Worm (Caenorhabditis elegans) whole organism, young adult: ENCODE measurements around the gene clc-4.
A peak's percentile ranks its signal among the peaks of the same experiment; 100 is the strongest.

Experiments
- B0035.1 ChIP-seq: sonication (generic microtip); optimal IDR thresholded peaks from 2 replicates; lab custom pipeline; 2016; ENCODE audit warnings: missing genetic modification characterization, mild to moderate bottlenecking, missing compliant biosample characterization, missing genotype, missing genetic modification reagents
- C06A6.2 ChIP-seq: fragments of 200-800 bp; sonication (Bioruptor generic); conservative IDR thresholded peaks from 2 replicates; pipeline ENCODE4 v1.3.6; 2022; ENCODE audit warnings: missing genetic modification characterization, missing compliant biosample characterization
- F23B12.7 ChIP-seq: sonication (generic microtip); optimal IDR thresholded peaks from 2 replicates; lab custom pipeline; 2017; ENCODE audit warnings: missing genetic modification characterization, mild to moderate bottlenecking, missing compliant biosample characterization, antibody characterized with exemption, moderate library complexity; ENCODE audit not compliant: insufficient read depth
- F37B4.10 ChIP-seq: fragments of 200-800 bp; sonication (Bioruptor generic); IDR thresholded peaks from 2 replicates; pipeline ENCODE4 v1.3.6; 2022; ENCODE audit warnings: missing genetic modification characterization, missing compliant biosample characterization
- F39B2.1 ChIP-seq: fragments of 200-800 bp; sonication (Bioruptor generic); IDR thresholded peaks from 2 replicates; pipeline ENCODE4 v1.3.6; 2022; ENCODE audit warnings: missing genetic modification reagents, missing genetic modification characterization, missing compliant biosample characterization
- F49E8.2 ChIP-seq: sonication (generic microtip); optimal IDR thresholded peaks from 3 replicates; lab custom pipeline; 2017; ENCODE audit warnings: missing genetic modification characterization, mild to moderate bottlenecking, missing compliant biosample characterization, antibody characterized with exemption, moderate library complexity; ENCODE audit not compliant: insufficient read depth
- F55B11.4 ChIP-seq: sonication (generic microtip); optimal IDR thresholded peaks from 2 replicates; lab custom pipeline; 2016; ENCODE audit warnings: missing compliant biosample characterization, missing genetic modification characterization, borderline replicate concordance; ENCODE audit not compliant: insufficient read depth
- K12H6.12 ChIP-seq: fragments of 200-800 bp; sonication (Bioruptor generic); optimal IDR thresholded peaks from 2 replicates; lab custom pipeline; 2018; ENCODE audit warnings: mild to moderate bottlenecking, missing genetic modification characterization, missing compliant biosample characterization
- akir-1 ChIP-seq: fragments of 200-800 bp; sonication (Bioruptor generic); optimal IDR thresholded peaks from 2 replicates; lab custom pipeline; 2018; ENCODE audit warnings: mild to moderate bottlenecking, missing genetic modification characterization, moderate library complexity, missing compliant biosample characterization
- aptf-2 ChIP-seq: fragments of 200-800 bp; sonication (Bioruptor generic); conservative IDR thresholded peaks from 2 replicates; pipeline ENCODE4 v1.3.6; 2022; ENCODE audit warnings: missing genetic modification reagents, missing genetic modification characterization, missing compliant biosample characterization
- aptf-3 ChIP-seq: fragments of 200-800 bp; sonication (Bioruptor generic); IDR thresholded peaks from 2 replicates; pipeline ENCODE4 v1.3.6; 2022; ENCODE audit warnings: missing genetic modification characterization, missing compliant biosample characterization
- atf-7 ChIP-seq: sonication (generic microtip); optimal IDR thresholded peaks from 2 replicates; lab custom pipeline; 2017; ENCODE audit warnings: mild to moderate bottlenecking, missing genetic modification characterization, missing compliant biosample characterization
- attf-3 ChIP-seq: fragments of 200-800 bp; sonication (Bioruptor generic); conservative IDR thresholded peaks from 2 replicates; pipeline ENCODE4 v1.3.6; 2022; ENCODE audit warnings: missing genetic modification reagents, missing genetic modification characterization, missing compliant biosample characterization
- bed-1 ChIP-seq: fragments of 200-800 bp; sonication (Bioruptor generic); IDR thresholded peaks from 2 replicates; pipeline ENCODE4 v1.3.6; 2022; ENCODE audit warnings: missing genetic modification reagents, missing genetic modification characterization, missing compliant biosample characterization
- bed-2 ChIP-seq: fragments of 200-800 bp; sonication (Bioruptor generic); IDR thresholded peaks from 2 replicates; pipeline ENCODE4 v1.3.6; 2022; ENCODE audit warnings: missing genetic modification reagents, missing genetic modification characterization, missing compliant biosample characterization
- ccch-3 ChIP-seq: fragments of 200-800 bp; sonication (Bioruptor generic); optimal IDR thresholded peaks from 2 replicates; lab custom pipeline; 2018; ENCODE audit warnings: mild to moderate bottlenecking, missing genetic modification characterization, missing compliant biosample characterization
- ceh-27 ChIP-seq: fragments of 200-800 bp; sonication (Bioruptor generic); optimal IDR thresholded peaks from 2 replicates; lab custom pipeline; 2018; ENCODE audit warnings: mild to moderate bottlenecking, missing genetic modification characterization, moderate library complexity, missing compliant biosample characterization
- chd-7 ChIP-seq: sonication (generic microtip); optimal IDR thresholded peaks from 2 replicates; lab custom pipeline; 2016; ENCODE audit warnings: mild to moderate bottlenecking, missing genetic modification characterization, moderate library complexity, missing compliant biosample characterization
- dox-1 ChIP-seq: fragments of 200-800 bp; sonication (Bioruptor generic); IDR thresholded peaks from 2 replicates; pipeline ENCODE4 v1.3.6; 2022; ENCODE audit warnings: missing genetic modification reagents, missing genetic modification characterization, missing compliant biosample characterization
- dpl-1 ChIP-seq: fragments of 150-350 bp; optimal IDR thresholded peaks from 2 replicates; lab custom pipeline; 2014; ENCODE audit warnings: missing biosample characterization, missing genetic modification reagents, missing genetic modification characterization
- efl-1 ChIP-seq: fragments of 150-350 bp; optimal IDR thresholded peaks from 2 replicates; lab custom pipeline; 2014; ENCODE audit warnings: missing biosample characterization, missing genetic modification reagents, missing genetic modification characterization
- ets-4 ChIP-seq: fragments of 200-800 bp; sonication (Bioruptor generic); optimal IDR thresholded peaks from 2 replicates; lab custom pipeline; 2018; ENCODE audit warnings: mild to moderate bottlenecking, missing genetic modification characterization, missing compliant biosample characterization
- hmg-20 ChIP-seq: fragments of 200-800 bp; sonication (Bioruptor generic); IDR thresholded peaks from 2 replicates; pipeline ENCODE4 v1.3.6; 2022; ENCODE audit warnings: missing genetic modification reagents, missing genetic modification characterization, missing compliant biosample characterization
- hrde-1 ChIP-seq: sonication (generic microtip); optimal IDR thresholded peaks from 2 replicates; lab custom pipeline; 2016; ENCODE audit warnings: missing genetic modification characterization, mild to moderate bottlenecking, missing compliant biosample characterization, moderate library complexity, missing genotype, missing genetic modification reagents, borderline replicate concordance
- let-526 ChIP-seq: fragments of 200-800 bp; sonication (Bioruptor generic); IDR thresholded peaks from 2 replicates; pipeline ENCODE4 v1.3.6; 2022; ENCODE audit warnings: missing genetic modification reagents, missing genetic modification characterization, missing compliant biosample characterization
- lin-40 ChIP-seq: sonication (generic microtip); optimal IDR thresholded peaks from 2 replicates; lab custom pipeline; 2016; ENCODE audit warnings: missing genetic modification characterization, mild to moderate bottlenecking, missing compliant biosample characterization, missing genotype, missing genetic modification reagents
- lin-54 ChIP-seq: fragments of 200-800 bp; sonication (Bioruptor generic); optimal IDR thresholded peaks from 2 replicates; lab custom pipeline; 2018; ENCODE audit warnings: mild to moderate bottlenecking, missing genetic modification characterization, missing compliant biosample characterization
- lir-1 ChIP-seq: fragments of 200-800 bp; sonication (Bioruptor generic); conservative IDR thresholded peaks from 2 replicates; pipeline ENCODE4 v1.3.6; 2022; ENCODE audit warnings: missing genetic modification reagents, missing genetic modification characterization, missing compliant biosample characterization
- madf-3 ChIP-seq: fragments of 200-800 bp; sonication (Bioruptor generic); IDR thresholded peaks from 2 replicates; pipeline ENCODE4 v1.3.6; 2022; ENCODE audit warnings: missing genetic modification reagents, missing genetic modification characterization, missing compliant biosample characterization
- mcd-1 ChIP-seq: fragments of 200-800 bp; sonication (Bioruptor generic); IDR thresholded peaks from 2 replicates; pipeline ENCODE4 v1.3.6; 2022; ENCODE audit warnings: missing genetic modification reagents, missing genetic modification characterization, missing compliant biosample characterization
- mes-4 ChIP-seq: sonication (generic microtip); optimal IDR thresholded peaks from 2 replicates; lab custom pipeline; 2016; ENCODE audit warnings: missing genotype, missing genetic modification characterization, missing compliant biosample characterization
- mxl-1 ChIP-seq: sonication (generic microtip); optimal IDR thresholded peaks from 2 replicates; lab custom pipeline; 2016; ENCODE audit warnings: missing genetic modification characterization, missing compliant biosample characterization
- pbrm-1 ChIP-seq: fragments of 200-800 bp; sonication (Bioruptor generic); IDR thresholded peaks from 2 replicates; pipeline ENCODE4 v1.3.6; 2022; ENCODE audit warnings: missing genetic modification reagents, missing genetic modification characterization, missing compliant biosample characterization
- pha-4 ChIP-seq: fragments of 150-350 bp; sonication (generic microtip); optimal IDR thresholded peaks from 2 replicates; lab custom pipeline; 2014; ENCODE audit warnings: missing biosample characterization, missing genetic modification reagents, missing genetic modification characterization
- rcor-1 ChIP-seq: fragments of 200-800 bp; sonication (Bioruptor generic); IDR thresholded peaks from 2 replicates; pipeline ENCODE4 v1.3.6; 2022; ENCODE audit warnings: missing genetic modification reagents, missing genetic modification characterization, missing compliant biosample characterization
- sdz-38 ChIP-seq: sonication (generic microtip); optimal IDR thresholded peaks from 2 replicates; lab custom pipeline; 2016; ENCODE audit warnings: missing genotype, missing genetic modification characterization, missing compliant biosample characterization
- sea-2 ChIP-seq: fragments of 200-800 bp; sonication (Bioruptor generic); IDR thresholded peaks from 2 replicates; pipeline ENCODE4 v1.3.6; 2022; ENCODE audit warnings: missing genetic modification characterization, missing compliant biosample characterization
- snpc-1.1 ChIP-seq: sonication (generic microtip); optimal IDR thresholded peaks from 2 replicates; lab custom pipeline; 2017; ENCODE audit warnings: missing genetic modification characterization, mild to moderate bottlenecking, missing compliant biosample characterization, antibody characterized with exemption, moderate library complexity, missing genotype, missing genetic modification reagents; ENCODE audit not compliant: insufficient read depth
- snpc-3.4 ChIP-seq: sonication (generic microtip); optimal IDR thresholded peaks from 2 replicates; lab custom pipeline; 2017; ENCODE audit warnings: missing genetic modification characterization, mild to moderate bottlenecking, missing compliant biosample characterization, antibody characterized with exemption, moderate library complexity, missing genotype, missing genetic modification reagents
- somi-1 ChIP-seq: fragments of 200-800 bp; sonication (Bioruptor generic); optimal IDR thresholded peaks from 2 replicates; lab custom pipeline; 2018; ENCODE audit warnings: mild to moderate bottlenecking, missing genetic modification characterization, missing compliant biosample characterization
- sptf-2 ChIP-seq: fragments of 200-800 bp; sonication (Bioruptor generic); optimal IDR thresholded peaks from 2 replicates; lab custom pipeline; 2018; ENCODE audit warnings: mild to moderate bottlenecking, missing genetic modification characterization, missing compliant biosample characterization
- tbx-9 ChIP-seq: sonication (generic microtip); optimal IDR thresholded peaks from 2 replicates; lab custom pipeline; 2016; ENCODE audit warnings: borderline replicate concordance, missing genetic modification characterization, inconsistent platforms, missing compliant biosample characterization
- unc-130 ChIP-seq: sonication (generic microtip); optimal IDR thresholded peaks from 2 replicates; lab custom pipeline; 2016; ENCODE audit warnings: missing genetic modification reagents, missing genetic modification characterization, missing compliant biosample characterization
- zim-3 ChIP-seq: sonication (generic microtip); optimal IDR thresholded peaks from 2 replicates; lab custom pipeline; 2017; ENCODE audit warnings: mild to moderate bottlenecking, missing genetic modification characterization, moderate library complexity, missing compliant biosample characterization
- ztf-22 ChIP-seq: fragments of 200-800 bp; sonication (Bioruptor generic); optimal IDR thresholded peaks from 2 replicates; lab custom pipeline; 2018; ENCODE audit warnings: mild to moderate bottlenecking, missing genetic modification characterization, moderate library complexity, missing compliant biosample characterization
- ztf-28 ChIP-seq: fragments of 200-800 bp; sonication (Bioruptor generic); IDR thresholded peaks from 2 replicates; pipeline ENCODE4 v1.3.6; 2022; ENCODE audit warnings: missing genetic modification reagents, missing genetic modification characterization, missing compliant biosample characterization
- ztf-3 ChIP-seq: fragments of 200-800 bp; sonication (Bioruptor generic); optimal IDR thresholded peaks from 2 replicates; lab custom pipeline; 2018; ENCODE audit warnings: mild to moderate bottlenecking, missing genetic modification characterization, missing compliant biosample characterization
- ztf-6 ChIP-seq: fragments of 200-800 bp; sonication (Bioruptor generic); IDR thresholded peaks from 2 replicates; pipeline ENCODE4 v1.3.6; 2022; ENCODE audit warnings: missing genetic modification reagents, missing genetic modification characterization, missing compliant biosample characterization

Gene clc-4

ce11 chrX:10770988-10771496 lies 12.7 kb downstream of the clc-4 start:
- peak; percentile 89 for TF ChIP-seq K12H6.12 (tag; lab: Kevin White, UChicago)
- no peak for TF ChIP-seq mes-4 (tag; lab: Kevin White, UChicago)
- no peak for TF ChIP-seq sea-2
- TF ChIP-seq sdz-38 (tag; lab: Kevin White, UChicago), result no peak
- TF ChIP-seq pha-4 (tag; lab: Kevin White, UChicago), result no peak
- TF ChIP-seq mcd-1, result 0 out of 2 replicates have a peak, but pooled peaks have one; percentile 25
- TF ChIP-seq hrde-1, result no peak
- no peak for TF ChIP-seq F39B2.1 (GFP tag; lab: Robert Waterston, UW)
- TF ChIP-seq F49E8.2, result no peak
- TF ChIP-seq C06A6.2, result peak; percentile 75
- no peak for TF ChIP-seq unc-130 (GFP tag; lab: Kevin White, UChicago)
- no peak for TF ChIP-seq bed-2 (GFP tag; lab: Robert Waterston, UW)
- no peak for TF ChIP-seq aptf-2 (GFP tag; lab: Robert Waterston, UW)
- no peak for TF ChIP-seq zim-3 (tag; lab: Kevin White, UChicago)
- TF ChIP-seq let-526 (GFP tag; lab: Robert Waterston, UW), result peak; percentile 50; the same call in 1 of the 2 replicates
- TF ChIP-seq ztf-6 (GFP tag; lab: Robert Waterston, UW), result no peak
- TF ChIP-seq tbx-9 (tag; lab: Kevin White, UChicago), result no peak
- no peak for TF ChIP-seq dpl-1 (GFP tag; lab: Kevin White, UChicago)
- TF ChIP-seq ceh-27 (GFP tag; lab: Kevin White, UChicago), result no peak
- no peak for TF ChIP-seq B0035.1 (tag; lab: Kevin White, UChicago)
- TF ChIP-seq ztf-3 (GFP tag; lab: Kevin White, UChicago), result no peak
- TF ChIP-seq F37B4.10 (GFP tag; lab: Robert Waterston, UW), result no peak
- no peak for TF ChIP-seq sptf-2 (GFP tag; lab: Kevin White, UChicago)
- TF ChIP-seq lir-1, result no peak
- TF ChIP-seq efl-1 (GFP tag; lab: Kevin White, UChicago), result no peak
- no peak for TF ChIP-seq rcor-1 (GFP tag; lab: Robert Waterston, UW)
- peak; percentile 98 for TF ChIP-seq somi-1 (GFP tag; lab: Kevin White, UChicago)
- no peak for TF ChIP-seq attf-3 (GFP tag; lab: Robert Waterston, UW)
- peak; percentile 59 for TF ChIP-seq chd-7 (tag; lab: Kevin White, UChicago)
- peak; percentile 84 for TF ChIP-seq lin-40 (tag; lab: Kevin White, UChicago)
- 0 out of 2 replicates have a peak, but pooled peaks have one; percentile 39 for TF ChIP-seq pbrm-1 (GFP tag; lab: Robert Waterston, UW)
- no peak for TF ChIP-seq mxl-1 (tag; lab: Kevin White, UChicago)
- no peak for TF ChIP-seq aptf-3 (GFP tag; lab: Robert Waterston, UW)
- TF ChIP-seq bed-1 (GFP tag; lab: Robert Waterston, UW), result no peak
- TF ChIP-seq ztf-28, result no peak
- TF ChIP-seq hmg-20, result no peak
- no peak for TF ChIP-seq madf-3 (GFP tag; lab: Robert Waterston, UW)
- no peak for TF ChIP-seq F55B11.4 (tag; lab: Kevin White, UChicago)
- TF ChIP-seq snpc-1.1 (tag; lab: Kevin White, UChicago), result no peak
- TF ChIP-seq ztf-22 (GFP tag; lab: Kevin White, UChicago), result peak; percentile 42
- no peak for TF ChIP-seq ets-4 (GFP tag; lab: Kevin White, UChicago)
- TF ChIP-seq lin-54 (GFP tag; lab: Kevin White, UChicago), result peak; percentile 24
- TF ChIP-seq F23B12.7 (tag; lab: Kevin White, UChicago), result peak; percentile 21
- TF ChIP-seq akir-1, result no peak
- TF ChIP-seq snpc-3.4 (tag; lab: Kevin White, UChicago), result no peak
- peak; percentile 57 for TF ChIP-seq dox-1 (GFP tag; lab: Robert Waterston, UW)
- no peak for TF ChIP-seq ccch-3 (GFP tag; lab: Kevin White, UChicago)
- peak; percentile 56 for TF ChIP-seq atf-7
